Fruit fly (Drosophila melanogaster) whole organism, prepupa: ENCODE results near the gene mRpL15.

Experiments
- Blimp-1 ChIP-seq: fragments of 200-800 bp; sonication (Bioruptor generic); optimal IDR thresholded peaks from 3 replicates; lab custom pipeline; 2017; ENCODE audit warnings: missing biosample characterization, missing genetic modification characterization, mild to moderate bottlenecking, moderate library complexity, missing genetic modification reagents
- CG10631 ChIP-seq: fragments of 200-800 bp; sonication (Bioruptor generic); optimal IDR thresholded peaks from 2 replicates; lab custom pipeline; 2016; ENCODE audit warnings: missing biosample characterization, missing genetic modification characterization
- CG1621 ChIP-seq: fragments of 200-800 bp; sonication (Bioruptor generic); optimal IDR thresholded peaks from 3 replicates; lab custom pipeline; 2018; ENCODE audit warnings: missing biosample characterization, mild to moderate bottlenecking, missing genetic modification characterization
- CG16779 ChIP-seq: fragments of 200-800 bp; sonication (Bioruptor generic); optimal IDR thresholded peaks from 3 replicates; lab custom pipeline; 2017; ENCODE audit warnings: missing biosample characterization, mild to moderate bottlenecking, missing genetic modification characterization
- CG3032 ChIP-seq: fragments of 200-800 bp; optimal IDR thresholded peaks from 2 replicates; lab custom pipeline; 2019; ENCODE audit warnings: missing biosample characterization, mild to moderate bottlenecking, missing genetic modification characterization, moderate library complexity
- CG31627 ChIP-seq: fragments of 200-800 bp; sonication (Bioruptor generic); optimal IDR thresholded peaks from 3 replicates; lab custom pipeline; 2016; ENCODE audit warnings: missing biosample characterization, missing genetic modification characterization
- CG32006 ChIP-seq: fragments of 200-800 bp; sonication (Bioruptor generic); optimal IDR thresholded peaks from 3 replicates; lab custom pipeline; 2017; ENCODE audit warnings: missing biosample characterization, mild to moderate bottlenecking, missing genetic modification characterization
- CG3919 ChIP-seq: fragments of 200-800 bp; sonication (Bioruptor generic); optimal IDR thresholded peaks from 3 replicates; lab custom pipeline; 2016; ENCODE audit warnings: missing biosample characterization, missing genetic modification characterization
- CG4318 ChIP-seq: fragments of 200-800 bp; sonication (Bioruptor generic); optimal IDR thresholded peaks from 3 replicates; lab custom pipeline; 2017; ENCODE audit warnings: missing biosample characterization, mild to moderate bottlenecking, missing genetic modification characterization
- CG6792 ChIP-seq: fragments of 200-800 bp; sonication (Bioruptor generic); optimal IDR thresholded peaks from 3 replicates; lab custom pipeline; 2016; ENCODE audit warnings: missing biosample characterization, missing genetic modification characterization
- CG6808 ChIP-seq: fragments of 200-800 bp; sonication (Bioruptor generic); optimal IDR thresholded peaks from 3 replicates; lab custom pipeline; 2017; ENCODE audit warnings: missing biosample characterization, missing genetic modification characterization, mild to moderate bottlenecking, moderate library complexity, missing genetic modification reagents
- CG6854 ChIP-seq: fragments of 200-800 bp; sonication (Bioruptor generic); optimal IDR thresholded peaks from 2 replicates; lab custom pipeline; 2017; ENCODE audit warnings: missing biosample characterization, mild to moderate bottlenecking, missing genetic modification characterization
- CG8319 ChIP-seq: fragments of 200-800 bp; sonication (Bioruptor generic); optimal IDR thresholded peaks from 3 replicates; lab custom pipeline; 2016; ENCODE audit warnings: missing biosample characterization, missing genetic modification characterization
- CG8632 ChIP-seq: fragments of 200-800 bp; sonication (Bioruptor generic); optimal IDR thresholded peaks from 3 replicates; lab custom pipeline; 2016; ENCODE audit warnings: missing biosample characterization, missing genetic modification characterization
- CG9139 ChIP-seq: fragments of 200-800 bp; sonication (Bioruptor generic); optimal IDR thresholded peaks from 3 replicates; lab custom pipeline; 2017; ENCODE audit warnings: missing biosample characterization, mild to moderate bottlenecking, missing genetic modification characterization
- Eip75B ChIP-seq: fragments of 200-800 bp; sonication (Bioruptor generic); optimal IDR thresholded peaks from 3 replicates; lab custom pipeline; 2016; ENCODE audit warnings: missing biosample characterization, missing genetic modification characterization
- Eip93F ChIP-seq: fragments of 200-800 bp; sonication (Bioruptor generic); optimal IDR thresholded peaks from 2 replicates; lab custom pipeline; 2016; ENCODE audit warnings: missing biosample characterization, mild to moderate bottlenecking, missing genetic modification characterization
- Ets21C ChIP-seq: fragments of 200-800 bp; sonication (Bioruptor generic); optimal IDR thresholded peaks from 3 replicates; lab custom pipeline; 2016; ENCODE audit warnings: missing biosample characterization, missing genetic modification characterization
- Ets96B ChIP-seq: fragments of 200-800 bp; optimal IDR thresholded peaks from 2 replicates; lab custom pipeline; 2019; ENCODE audit warnings: missing biosample characterization, mild to moderate bottlenecking, missing genetic modification characterization, moderate library complexity
- Hr38 ChIP-seq: sonication (Bioruptor generic); optimal IDR thresholded peaks from 2 replicates; lab custom pipeline; 2016; ENCODE audit warnings: missing biosample characterization, missing genetic modification characterization
- Hr4 ChIP-seq: fragments of 200-800 bp; sonication (Bioruptor generic); optimal IDR thresholded peaks from 3 replicates; lab custom pipeline; 2016; ENCODE audit warnings: missing biosample characterization, missing genetic modification characterization
- Lpt ChIP-seq: fragments of 200-800 bp; sonication (Bioruptor generic); optimal IDR thresholded peaks from 3 replicates; lab custom pipeline; 2016; ENCODE audit warnings: missing biosample characterization, missing genetic modification characterization
- Met ChIP-seq: fragments of 200-800 bp; sonication (Bioruptor generic); optimal IDR thresholded peaks from 3 replicates; lab custom pipeline; 2016; ENCODE audit warnings: missing biosample characterization, missing genetic modification characterization
- Sox102F ChIP-seq: fragments of 200-800 bp; sonication (Bioruptor generic); optimal IDR thresholded peaks from 2 replicates; lab custom pipeline; 2016; ENCODE audit warnings: missing biosample characterization, mild to moderate bottlenecking, missing genetic modification characterization
- Sox14 ChIP-seq: fragments of 200-800 bp; sonication (Bioruptor generic); optimal IDR thresholded peaks from 3 replicates; lab custom pipeline; 2016; ENCODE audit warnings: missing biosample characterization, missing genetic modification characterization
- Sox15 ChIP-seq: fragments of 200-800 bp; sonication (Bioruptor generic); optimal IDR thresholded peaks from 3 replicates; lab custom pipeline; 2016; ENCODE audit warnings: missing biosample characterization, missing genetic modification characterization
- achi ChIP-seq: fragments of 200-800 bp; sonication (Bioruptor generic); optimal IDR thresholded peaks from 3 replicates; lab custom pipeline; 2016; ENCODE audit warnings: missing biosample characterization, missing genetic modification characterization
- acj6 ChIP-seq: fragments of 200-800 bp; sonication (Bioruptor generic); optimal IDR thresholded peaks from 3 replicates; lab custom pipeline; 2016; ENCODE audit warnings: missing biosample characterization, missing genetic modification characterization
- cyc ChIP-seq: fragments of 200-800 bp; sonication (Bioruptor generic); optimal IDR thresholded peaks from 3 replicates; lab custom pipeline; 2016; ENCODE audit warnings: missing biosample characterization, missing genetic modification characterization
- dac ChIP-seq: fragments of 200-800 bp; sonication (Bioruptor generic); optimal IDR thresholded peaks from 2 replicates; lab custom pipeline; 2017; ENCODE audit warnings: missing biosample characterization, mild to moderate bottlenecking, missing genetic modification characterization
- esn ChIP-seq: fragments of 200-800 bp; sonication (Bioruptor generic); optimal IDR thresholded peaks from 2 replicates; lab custom pipeline; 2016; ENCODE audit warnings: missing biosample characterization, mild to moderate bottlenecking, missing genetic modification characterization, moderate library complexity
- fd59A ChIP-seq: fragments of 200-800 bp; sonication (Bioruptor generic); optimal IDR thresholded peaks from 2 replicates; lab custom pipeline; 2017; ENCODE audit warnings: missing biosample characterization, mild to moderate bottlenecking, missing genetic modification characterization, missing genetic modification reagents
- fd85E ChIP-seq: fragments of 200-800 bp; sonication (Bioruptor generic); optimal IDR thresholded peaks from 3 replicates; lab custom pipeline; 2016; ENCODE audit warnings: missing biosample characterization, missing genetic modification characterization
- lz ChIP-seq: fragments of 200-800 bp; sonication (Bioruptor generic); optimal IDR thresholded peaks from 3 replicates; lab custom pipeline; 2016; ENCODE audit warnings: missing biosample characterization, missing genetic modification characterization
- net ChIP-seq: fragments of 200-800 bp; sonication (Bioruptor generic); optimal IDR thresholded peaks from 3 replicates; lab custom pipeline; 2016; ENCODE audit warnings: missing biosample characterization, missing genetic modification characterization
- pdm3 ChIP-seq: fragments of 200-800 bp; sonication (Bioruptor generic); optimal IDR thresholded peaks from 3 replicates; lab custom pipeline; 2016; ENCODE audit warnings: missing biosample characterization, missing genetic modification characterization
- salr ChIP-seq, 2 experiments: fragments of 200-800 bp; sonication (Bioruptor generic); optimal IDR thresholded peaks; 3 replicates each; lab custom pipeline; 2016 to 2018; ENCODE audit warnings: missing biosample characterization in 2 of 2, missing genetic modification characterization in 2 of 2, mild to moderate bottlenecking in 1 of 2
- spab ChIP-seq: fragments of 200-800 bp; sonication (Bioruptor generic); optimal IDR thresholded peaks from 2 replicates; lab custom pipeline; 2017; ENCODE audit warnings: missing biosample characterization, mild to moderate bottlenecking, missing genetic modification characterization, missing genetic modification reagents
- svp ChIP-seq: fragments of 200-800 bp; sonication (Bioruptor generic); peaks from one replicate; lab custom pipeline; 2016; ENCODE audit warnings: missing biosample characterization, missing genetic modification characterization
- topi ChIP-seq: fragments of 200-800 bp; sonication (Bioruptor generic); optimal IDR thresholded peaks from 3 replicates; lab custom pipeline; 2016; ENCODE audit warnings: missing biosample characterization, missing genetic modification characterization
- vri ChIP-seq: fragments of 200-800 bp; sonication (Bioruptor generic); optimal IDR thresholded peaks from 3 replicates; lab custom pipeline; 2016; ENCODE audit warnings: missing biosample characterization, mild to moderate bottlenecking, missing genetic modification characterization

The mRpL15 gene

dm6 chr3L:20464677-20465076 is 28.7 kb upstream of the mRpL15 start, which contains the start of gene atk:
Gene atk (minus strand): TSS chr3L:20464862.
- no peak for TF ChIP-seq Sox102F (GFP tag; lab: Kevin White, UChicago)
- TF ChIP-seq fd59A (GFP tag; lab: Kevin White, UChicago): no peak

dm6 chr3L:20462391-20462790 is 26.4 kb upstream of the mRpL15 start:
- TF ChIP-seq CG31627 (no peak), cyc (GFP tag; lab: Kevin White, UChicago) (no peak), CG32006 (GFP tag; lab: Kevin White, UChicago) (no peak), fd85E (GFP tag; lab: Kevin White, UChicago) (no peak), pdm3 (no peak), Blimp-1 (GFP tag; lab: Kevin White, UChicago) (no peak), Sox14 (GFP tag; lab: Kevin White, UChicago) (no peak), CG3032 (tag; lab: Kevin White, UChicago) (no peak), CG9139 (GFP tag; lab: Kevin White, UChicago) (no peak), acj6 (GFP tag; lab: Kevin White, UChicago) (no peak), Hr38 (GFP tag; lab: Kevin White, UChicago) (no peak), CG1621 (no peak), Hr4 (GFP tag; lab: Kevin White, UChicago) (no peak), CG8632 (GFP tag; lab: Kevin White, UChicago) (no peak), lz (GFP tag; lab: Kevin White, UChicago) (no peak), Lpt (GFP tag; lab: Kevin White, UChicago) (no peak), CG6854 (GFP tag; lab: Kevin White, UChicago) (no peak)

- TF ChIP-seq vri (GFP tag; lab: Kevin White, UChicago): no peak
- no peak for TF ChIP-seq esn
- TF ChIP-seq acj6 (GFP tag; lab: Kevin White, UChicago): no peak
- no peak for TF ChIP-seq Blimp-1 (GFP tag; lab: Kevin White, UChicago)
- TF ChIP-seq CG8632 (GFP tag; lab: Kevin White, UChicago): no peak
- no peak for TF ChIP-seq CG3032 (tag; lab: Kevin White, UChicago)
- no peak for TF ChIP-seq CG3919 (GFP tag; lab: Kevin White, UChicago)
- TF ChIP-seq dac (GFP tag; lab: Kevin White, UChicago): no peak
- no peak for TF ChIP-seq Sox15 (GFP tag; lab: Kevin White, UChicago)
- no peak for TF ChIP-seq cyc (GFP tag; lab: Kevin White, UChicago)
- no peak for TF ChIP-seq Lpt (GFP tag; lab: Kevin White, UChicago)
- no peak for TF ChIP-seq CG32006 (GFP tag; lab: Kevin White, UChicago)
- no peak for TF ChIP-seq CG9139 (GFP tag; lab: Kevin White, UChicago)
- TF ChIP-seq Ets21C (GFP tag; lab: Kevin White, UChicago): no peak
- no peak for TF ChIP-seq Sox14 (GFP tag; lab: Kevin White, UChicago)
- no peak for TF ChIP-seq salr (GFP tag; optimal IDR thresholded peaks at IDR 0.05; lab: Kevin White, UChicago)
- TF ChIP-seq CG6808 (GFP tag; lab: Kevin White, UChicago): no peak
- TF ChIP-seq CG6792: no peak
- no peak for TF ChIP-seq Met (GFP tag; lab: Kevin White, UChicago)
- TF ChIP-seq CG4318 (GFP tag; lab: Kevin White, UChicago): no peak
These were observed 24.4 kb upstream of the mRpL15 start, which contains the start of gene mag for dm6 chr3L:20460383-20460782. Gene mag (plus strand): TSS chr3L:20460683.

dm6 chr3L:20452813-20453682 is 17.0 kb upstream of the mRpL15 start, which contains the start of gene CG5199:
Gene CG5199 (minus strand): TSS chr3L:20452864.
- TF ChIP-seq fd59A (GFP tag; lab: Kevin White, UChicago) (no peak), CG6808 (GFP tag; lab: Kevin White, UChicago) (no peak), esn (peak; percentile 50), CG6792 (peak; percentile 48), Sox14 (GFP tag; lab: Kevin White, UChicago) (peak; percentile 24), Eip93F (no peak), achi (peak; percentile 57), Ets96B (tag; lab: Kevin White, UChicago) (peak; percentile 71), Eip75B (no peak), Hr38 (GFP tag; lab: Kevin White, UChicago) (no peak), CG8319 (no peak), dac (GFP tag; lab: Kevin White, UChicago) (no peak), spab (no peak), net (GFP tag; lab: Kevin White, UChicago) (no peak), CG8632 (GFP tag; lab: Kevin White, UChicago) (peak; percentile 33), CG1621 (no peak), CG31627 (peak; percentile 52), topi (GFP tag; lab: Kevin White, UChicago) (peak; percentile 37), CG16779 (tag; lab: Kevin White, UChicago) (no peak), CG10631 (GFP tag; lab: Kevin White, UChicago) (peak; percentile 82), Hr4 (GFP tag; lab: Kevin White, UChicago) (peak; percentile 12), cyc (GFP tag; lab: Kevin White, UChicago) (peak; percentile 74), svp (GFP tag; lab: Kevin White, UChicago) (peak; percentile 84)
